Fruit fly (Drosophila melanogaster): Measurements from ENCODE around the gene CG13692.

Gene CG13692

DNA sequence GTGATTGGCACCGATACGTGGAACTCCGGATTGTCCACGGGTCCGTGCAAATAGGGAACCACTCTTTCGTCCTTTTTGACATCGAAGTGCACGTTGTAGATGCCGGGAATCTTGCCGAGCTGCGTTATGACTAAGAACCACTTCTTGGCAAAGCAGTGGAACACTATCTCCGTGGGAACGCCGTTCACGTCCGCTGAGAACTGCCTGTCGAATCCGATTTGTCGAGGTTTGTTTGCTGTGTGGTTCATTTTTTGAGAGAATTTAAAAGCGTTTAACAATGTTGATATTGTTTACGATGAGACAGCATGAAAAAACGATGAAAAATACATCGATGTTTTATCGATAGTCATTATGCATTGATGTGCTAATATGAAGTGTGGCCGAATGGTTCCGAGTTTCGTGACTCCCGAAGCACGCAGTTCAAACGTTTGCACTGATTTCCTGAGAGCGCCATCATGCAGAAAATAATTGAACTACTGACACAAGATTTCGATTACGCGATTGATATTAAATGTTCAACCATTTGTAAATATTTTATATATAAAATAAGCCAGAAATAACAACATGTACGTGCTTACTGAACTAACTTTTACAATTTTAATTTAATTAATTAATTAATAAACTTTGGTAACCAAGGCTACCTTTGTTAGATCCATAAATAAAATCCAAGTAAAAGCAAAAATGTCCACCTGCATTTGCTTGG is at the start of gene CG13692, which contains the start of gene CG11885 (continued):
- TF ChIP-seq CG15073 (GFP tag; optimal IDR thresholded peaks at IDR 0.05) (no peak), CG30020 (tag; optimal IDR thresholded peaks at IDR 0.05) (peak; percentile 46), CG9932 (GFP tag; IDR thresholded peaks at IDR 0.05) (peak; percentile 74), Ada2b (GFP tag; IDR thresholded peaks at IDR 0.05) (no peak), gcm2 (GFP tag; optimal IDR thresholded peaks at IDR 0.05) (no peak), pho (GFP tag; optimal IDR thresholded peaks at IDR 0.05) (peak; percentile 10), Blimp-1 (GFP tag; optimal IDR thresholded peaks at IDR 0.05) (no peak), nerfin-1 (tag; optimal IDR thresholded peaks at IDR 0.05) (peak; percentile 24), CG12391 (tag; optimal IDR thresholded peaks at IDR 0.05) (peak; percentile 58), sr (GFP tag; IDR thresholded peaks at IDR 0.05) (no peak), Dref (GFP tag; IDR thresholded peaks at IDR 0.05) (peak; percentile 96), tna (GFP tag; IDR thresholded peaks at IDR 0.05; ENCODE audit: partially characterized antibody) (peak; percentile 95), CG12942 (GFP tag; optimal IDR thresholded peaks at IDR 0.05) (peak; percentile 19), odd (GFP tag; optimal IDR thresholded peaks at IDR 0.05) (no peak), fu2 (GFP tag; optimal IDR thresholded peaks at IDR 0.05) (peak; percentile 12), CTCF (GFP tag; optimal IDR thresholded peaks at IDR 0.05) (peak; percentile 95), Xbp1 (GFP tag; optimal IDR thresholded peaks at IDR 0.05) (peak; percentile 53), CG12071 (GFP tag; optimal IDR thresholded peaks at IDR 0.05) (no peak), CG30403 (GFP tag; optimal IDR thresholded peaks at IDR 0.05) (peak; percentile 33), CG4617 (GFP tag; optimal IDR thresholded peaks at IDR 0.05; ENCODE audit: borderline replicate concordance) (peak; percentile 72), pita (GFP tag; optimal IDR thresholded peaks at IDR 0.05) (no peak), CG11504 (tag; optimal IDR thresholded peaks at IDR 0.05) (peak; percentile 55), salm (tag; optimal IDR thresholded peaks at IDR 0.05) (no peak), Sry-δ (GFP tag; optimal IDR thresholded peaks at IDR 0.05) (peak; percentile 88), CG14014 (GFP tag; IDR thresholded peaks at IDR 0.05) (0 out of 2 replicates have a peak, but pooled peaks have one; percentile 28), ssp (GFP tag; IDR thresholded peaks at IDR 0.05) (peak; percentile 44), ash1 (GFP tag; optimal IDR thresholded peaks at IDR 0.05) (no peak), kni (GFP tag; optimal IDR thresholded peaks at IDR 0.05) (peak; percentile 51), B-H1 (GFP tag; IDR thresholded peaks at IDR 0.05) (no peak), pb (GFP tag; optimal IDR thresholded peaks at IDR 0.05) (no peak), emc (GFP tag; optimal IDR thresholded peaks at IDR 0.05) (no peak), Awh (GFP tag; IDR thresholded peaks at IDR 0.05) (no peak), pan (optimal IDR thresholded peaks at IDR 0.05) (no peak), pan (GFP tag; optimal IDR thresholded peaks at IDR 0.05 in 1 of 2, IDR thresholded peaks at IDR 0.05 in 1 of 2) (peak in 1 of 2 experiments; percentile 36), fd64A (GFP tag; optimal IDR thresholded peaks at IDR 0.05) (no peak), CG8924 (tag; optimal IDR thresholded peaks at IDR 0.05) (peak; percentile 71), rib (GFP tag; IDR thresholded peaks at IDR 0.05) (peak; percentile 48; the same call in 1 of the 2 replicates), CG17568 (GFP tag; optimal IDR thresholded peaks at IDR 0.05) (peak; percentile 37), fd102C (GFP tag; optimal IDR thresholded peaks at IDR 0.05) (no peak), CG6689 (GFP tag; IDR thresholded peaks at IDR 0.05) (no peak), Hey (tag; optimal IDR thresholded peaks at IDR 0.05) (no peak), amos (GFP tag; IDR thresholded peaks at IDR 0.05; ENCODE audit: partially characterized antibody) (peak; percentile 99), tx (GFP tag; optimal IDR thresholded peaks at IDR 0.05) (no peak), Mes4 (GFP tag; optimal IDR thresholded peaks at IDR 0.05) (no peak), chinmo (GFP tag; IDR thresholded peaks at IDR 0.05; ENCODE audit: partially characterized antibody) (peak; percentile 99), CG12769 (tag; optimal IDR thresholded peaks at IDR 0.05) (peak; percentile 44), PHDP (tag; optimal IDR thresholded peaks at IDR 0.05) (peak; percentile 58), CG16863 (GFP tag; optimal IDR thresholded peaks at IDR 0.05) (no peak), CG9727 (GFP tag; optimal IDR thresholded peaks at IDR 0.05) (peak; percentile 11), CG17385 (GFP tag; optimal IDR thresholded peaks at IDR 0.05) (peak; percentile 15)

Data from whole organism, embryonic.